Worm (Caenorhabditis elegans) whole organism, L4/young adult: ENCODE data around the gene Y51B9A.14.

Experiments used
- W03F9.2 ChIP-seq: fragments of 150-350 bp; optimal IDR thresholded peaks from 2 replicates; lab custom pipeline; 2014; ENCODE audit warnings: missing biosample characterization, missing genetic modification characterization
- dao-5 ChIP-seq: sonication (generic microtip); optimal IDR thresholded peaks from 2 replicates; lab custom pipeline; 2016; ENCODE audit warnings: missing genotype, missing genetic modification characterization, moderate library complexity, missing compliant biosample characterization
- him-1 ChIP-seq: sonication (generic microtip); optimal IDR thresholded peaks from 2 replicates; lab custom pipeline; 2016; ENCODE audit warnings: missing genotype, missing genetic modification reagents, missing genetic modification characterization, missing compliant biosample characterization

Y51B9A.14 gene

ce11 chrII:9398370-9398901 lies at the start of gene Y51B9A.14, which contains the start of gene Y51B9A.8:
Y51B9A.14 (minus strand) TSS chrII:9398470.
Y51B9A.8 (plus strand) TSS chrII:9398851.
- TF ChIP-seq him-1 (tag; lab: Kevin White, UChicago), result no peak
- no peak for TF ChIP-seq W03F9.2 (tag; lab: Kevin White, UChicago)
- TF ChIP-seq dao-5, result no peak

ce11 chrII:9447965-9448364 lies 49.7 kb upstream of the Y51B9A.14 start, which contains the start of gene chil-18:
chil-18 (plus strand) TSS chrII:9448265.
- TF ChIP-seq W03F9.2 (tag; lab: Kevin White, UChicago), result no peak
- no peak for TF ChIP-seq dao-5
- TF ChIP-seq him-1 (tag; lab: Kevin White, UChicago), result no peak

ce11 chrII:9445368-9445767 lies 47.1 kb upstream of the Y51B9A.14 start, which contains the start of gene R09D1.13:
R09D1.13 (minus strand) TSS chrII:9445468.
- TF ChIP-seq him-1 (tag; lab: Kevin White, UChicago) (no peak), W03F9.2 (tag; lab: Kevin White, UChicago) (no peak)

- TF ChIP-seq W03F9.2 (tag; lab: Kevin White, UChicago), result no peak
- no peak for TF ChIP-seq him-1 (tag; lab: Kevin White, UChicago)
- no peak for TF ChIP-seq dao-5
These were observed 45.3 kb upstream of the Y51B9A.14 start, which contains the start of gene chil-15 for ce11 chrII:9443522-9443921. chil-15 (minus strand) TSS chrII:9443622.

ce11 chrII:9441838-9442237 lies 43.6 kb upstream of the Y51B9A.14 start, which contains the start of gene chil-16:
chil-16 (minus strand) TSS chrII:9441938.
- TF ChIP-seq dao-5, result no peak
- no peak for TF ChIP-seq W03F9.2 (tag; lab: Kevin White, UChicago)
- no peak for TF ChIP-seq him-1 (tag; lab: Kevin White, UChicago)

- no peak for TF ChIP-seq W03F9.2 (tag; lab: Kevin White, UChicago)
- TF ChIP-seq dao-5, result no peak
- TF ChIP-seq him-1 (tag; lab: Kevin White, UChicago), result no peak
These were observed 41.8 kb upstream of the Y51B9A.14 start, which contains the start of gene chil-17 for ce11 chrII:9440060-9440459. chil-17 (minus strand) TSS chrII:9440160.

- TF ChIP-seq W03F9.2 (tag; lab: Kevin White, UChicago) (no peak), him-1 (tag; lab: Kevin White, UChicago) (no peak), dao-5 (no peak)
These were observed 40.6 kb upstream of the Y51B9A.14 start for ce11 chrII:9438853-9439252.

- TF ChIP-seq him-1 (tag; lab: Kevin White, UChicago), result no peak
- TF ChIP-seq dao-5, result no peak
- TF ChIP-seq W03F9.2 (tag; lab: Kevin White, UChicago), result no peak
These were observed 40.0 kb upstream of the Y51B9A.14 start, which contains the start of gene chil-13 for ce11 chrII:9438227-9438626. chil-13 (minus strand) TSS chrII:9438327.

ce11 chrII:9436009-9436408 lies 37.7 kb upstream of the Y51B9A.14 start, which contains the start of gene kin-16:
kin-16 (minus strand) TSS chrII:9436109.
- TF ChIP-seq dao-5 (no peak), him-1 (tag; lab: Kevin White, UChicago) (no peak), W03F9.2 (tag; lab: Kevin White, UChicago) (no peak)

- TF ChIP-seq W03F9.2 (tag; lab: Kevin White, UChicago), result no peak
- no peak for TF ChIP-seq dao-5
- TF ChIP-seq him-1 (tag; lab: Kevin White, UChicago), result no peak
These were observed 35.3 kb upstream of the Y51B9A.14 start, which contains the start of gene kin-15 for ce11 chrII:9433609-9434008. kin-15 (minus strand) TSS chrII:9433709.

- TF ChIP-seq W03F9.2 (tag; lab: Kevin White, UChicago) (no peak), him-1 (tag; lab: Kevin White, UChicago) (no peak), dao-5 (no peak)
These were observed 32.8 kb upstream of the Y51B9A.14 start for ce11 chrII:9431119-9431518.

ce11 chrII:9427644-9428043 lies 29.4 kb upstream of the Y51B9A.14 start, which contains the start of gene M176.5:
M176.5 (minus strand) TSS chrII:9427744.
- TF ChIP-seq him-1 (tag; lab: Kevin White, UChicago) (no peak), dao-5 (no peak), W03F9.2 (tag; lab: Kevin White, UChicago) (no peak)

ce11 chrII:9426076-9426475 lies 27.8 kb upstream of the Y51B9A.14 start, which contains the start of gene M176.10:
M176.10 (minus strand) TSS chrII:9426176.
- TF ChIP-seq dao-5, result no peak

- no peak for TF ChIP-seq him-1 (tag; lab: Kevin White, UChicago)
- no peak for TF ChIP-seq dao-5
- TF ChIP-seq W03F9.2 (tag; lab: Kevin White, UChicago), result no peak
These were observed 23.7 kb upstream of the Y51B9A.14 start, which contains the start of gene M176.11 for ce11 chrII:9421969-9422368. M176.11 (plus strand) TSS chrII:9422269.
